Worm (Caenorhabditis elegans): ENCODE measurements around the gene suex-2.

ce11 chrIV:8918790-8919189, 49.3 kb upstream of the suex-2 start, which contains the start of gene rap-1:
- no peak for TF ChIP-seq ceh-48 (tag; optimal IDR thresholded peaks at IDR 0.05)
- TF ChIP-seq dve-1 (tag; optimal IDR thresholded peaks at IDR 0.05), result no peak
- no peak for TF ChIP-seq tbx-2 (tag; optimal IDR thresholded peaks at IDR 0.05)
- no peak for TF ChIP-seq pqm-1 (tag; optimal IDR thresholded peaks at IDR 0.05)
- no peak for TF ChIP-seq elt-2 (tag; optimal IDR thresholded peaks at IDR 0.05)
- no peak for TF ChIP-seq rnt-1 (tag; optimal IDR thresholded peaks at IDR 0.05)
- TF ChIP-seq sdc-2 (tag; optimal IDR thresholded peaks at IDR 0.05), result no peak
- no peak for TF ChIP-seq nhr-11 (tag; optimal IDR thresholded peaks at IDR 0.05)
- no peak for TF ChIP-seq odd-2 (tag; optimal IDR thresholded peaks at IDR 0.05)

Data from whole organism, late embryonic.